Worm (Caenorhabditis elegans) whole organism, L2 larva: ENCODE results near the gene Y62F5A.10.
A peak's percentile ranks its signal among the peaks of the same experiment; 100 is the strongest.

Experiments
- Y55F3AM.14 ChIP-seq: fragments of 200-800 bp; sonication (Bioruptor generic); optimal IDR thresholded peaks from 2 replicates; lab custom pipeline; 2018; ENCODE audit warnings: mild to moderate bottlenecking, missing genetic modification characterization, missing compliant biosample characterization
- ama-1 ChIP-seq: fragments of 150-350 bp; optimal IDR thresholded peaks from 2 replicates; lab custom pipeline; 2018; ENCODE audit warnings: inconsistent platforms
- dmd-4 ChIP-seq: sonication (generic microtip); optimal IDR thresholded peaks from 2 replicates; lab custom pipeline; 2017; ENCODE audit warnings: missing biosample characterization, missing genetic modification characterization
- egl-27 ChIP-seq: sonication (generic microtip); optimal IDR thresholded peaks from 3 replicates; lab custom pipeline; 2017; ENCODE audit warnings: missing biosample characterization, missing genetic modification reagents, missing genetic modification characterization
- elt-3 ChIP-seq: sonication (generic microtip); optimal IDR thresholded peaks from 2 replicates; lab custom pipeline; 2017; ENCODE audit warnings: missing biosample characterization, missing genetic modification characterization
- fos-1 ChIP-seq: fragments of 150-350 bp; optimal IDR thresholded peaks from 2 replicates; lab custom pipeline; 2014; ENCODE audit warnings: missing biosample characterization, missing genetic modification characterization
- gmeb-1 ChIP-seq: fragments of 150-350 bp; optimal IDR thresholded peaks from 2 replicates; lab custom pipeline; 2014; ENCODE audit warnings: missing biosample characterization, missing genetic modification characterization
- lin-39 ChIP-seq: fragments of 150-350 bp; optimal IDR thresholded peaks from 2 replicates; lab custom pipeline; 2014; ENCODE audit warnings: missing biosample characterization, missing genetic modification reagents, missing genetic modification characterization
- lsy-2 ChIP-seq, 2 experiments: fragments of 150-350 bp in 1 of 2; sonication (generic microtip) in 1 of 2; optimal IDR thresholded peaks; 2 replicates each; lab custom pipeline; 2014 to 2017; ENCODE audit warnings: missing biosample characterization in 2 of 2, missing genetic modification characterization in 2 of 2
- mbf-1 ChIP-seq: sonication (generic microtip); optimal IDR thresholded peaks from 2 replicates; lab custom pipeline; 2017; ENCODE audit warnings: missing biosample characterization, missing genetic modification characterization
- sem-4 ChIP-seq: fragments of 150-350 bp; optimal IDR thresholded peaks from 2 replicates; lab custom pipeline; 2014; ENCODE audit warnings: missing biosample characterization, missing genetic modification reagents, missing genetic modification characterization
- sma-3 ChIP-seq: sonication (generic microtip); optimal IDR thresholded peaks from 2 replicates; lab custom pipeline; 2016; ENCODE audit warnings: missing genetic modification reagents, missing genetic modification characterization, missing compliant biosample characterization
- unc-39 ChIP-seq: fragments of 150-350 bp; optimal IDR thresholded peaks from 2 replicates; lab custom pipeline; 2014; ENCODE audit warnings: missing biosample characterization, missing genetic modification characterization
- ztf-11 ChIP-seq: sonication (generic microtip); optimal IDR thresholded peaks from 2 replicates; lab custom pipeline; 2017; ENCODE audit warnings: missing biosample characterization, missing genetic modification characterization

Y62F5A.10 gene

ce11 chrII:11566970-11567711, 45.7 kb downstream of the Y62F5A.10 start, which contains the start of gene F54D5.5 (continued):
- TF ChIP-seq dmd-4 (tag; lab: Kevin White, UChicago) (no peak), sma-3 (GFP tag; lab: Kevin White, UChicago) (no peak), ztf-11 (tag; lab: Kevin White, UChicago) (no peak), Y55F3AM.14 (GFP tag; lab: Kevin White, UChicago) (no peak), unc-39 (tag; lab: Kevin White, UChicago) (no peak), sem-4 (tag; lab: Kevin White, UChicago) (no peak), ama-1 (lab: Kevin White, UChicago) (no peak), egl-27 (tag; lab: Kevin White, UChicago) (no peak), lin-39 (tag; lab: Kevin White, UChicago) (peak; percentile 77), lsy-2 (tag; optimal IDR thresholded peaks at IDR 0.05; lab: Kevin White, UChicago) (no peak), elt-3 (tag; lab: Kevin White, UChicago) (no peak)

DNA sequence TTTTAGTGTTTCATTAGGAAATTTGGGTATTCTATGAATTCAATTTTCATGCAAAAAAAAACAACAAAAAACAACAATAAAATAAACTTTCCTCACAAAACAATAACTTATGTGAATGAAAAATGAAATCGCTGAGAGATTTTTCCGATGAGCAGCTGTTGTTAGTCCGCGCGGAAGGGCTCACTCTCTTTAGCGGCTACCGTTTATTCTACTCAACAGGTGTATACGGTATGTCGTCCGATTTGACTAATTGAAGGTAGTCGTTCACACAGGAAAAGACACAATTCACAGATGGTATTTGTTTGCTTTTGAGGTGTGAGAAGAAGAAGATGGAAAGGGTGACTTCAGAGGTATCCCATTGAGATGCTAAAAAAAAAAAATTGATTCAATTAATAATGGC, 47.3 kb downstream of the Y62F5A.10 start:
- TF ChIP-seq egl-27 (tag; lab: Kevin White, UChicago): no peak

DNA sequence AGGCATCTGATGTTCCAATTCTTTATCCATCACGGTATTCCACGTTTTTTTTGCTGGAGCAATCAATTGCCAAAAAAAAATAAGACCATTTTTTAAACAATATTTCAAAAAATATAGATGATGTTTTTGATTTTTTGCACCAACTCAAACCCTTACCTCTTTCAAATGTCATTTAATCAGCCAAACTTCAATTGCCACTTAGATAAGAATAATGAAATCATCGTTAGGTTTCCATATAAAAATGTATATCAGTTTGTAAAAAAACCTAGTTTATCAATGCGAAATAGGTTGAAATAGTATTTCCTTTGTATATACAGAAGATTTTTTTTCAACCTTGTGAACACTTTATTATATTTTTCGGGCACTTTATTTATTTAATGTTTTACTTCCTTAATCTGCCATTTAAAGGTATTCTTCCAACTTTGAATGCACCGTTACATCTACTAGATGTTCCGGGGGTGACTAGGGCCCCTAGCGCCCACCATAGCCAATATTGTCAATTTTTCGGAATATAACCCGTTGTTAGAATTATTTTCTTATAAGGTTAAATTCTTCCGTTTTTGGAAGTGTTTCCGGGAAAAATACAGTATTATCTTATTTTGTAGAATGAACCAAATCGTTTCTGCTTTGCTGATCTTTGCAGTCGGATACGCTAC, 47.9 kb downstream of the Y62F5A.10 start, which contains the start of the genes F54D5.23 and F54D5.4:
TSS of gene F54D5.23 (minus strand) at position 75 of the 656 bp plus-strand sequence.
TSS of gene F54D5.4 (plus strand) at position 606 of the 656 bp plus-strand sequence.
- TF ChIP-seq fos-1 (tag; lab: Kevin White, UChicago): peak; percentile 82
- TF ChIP-seq gmeb-1: no peak

DNA sequence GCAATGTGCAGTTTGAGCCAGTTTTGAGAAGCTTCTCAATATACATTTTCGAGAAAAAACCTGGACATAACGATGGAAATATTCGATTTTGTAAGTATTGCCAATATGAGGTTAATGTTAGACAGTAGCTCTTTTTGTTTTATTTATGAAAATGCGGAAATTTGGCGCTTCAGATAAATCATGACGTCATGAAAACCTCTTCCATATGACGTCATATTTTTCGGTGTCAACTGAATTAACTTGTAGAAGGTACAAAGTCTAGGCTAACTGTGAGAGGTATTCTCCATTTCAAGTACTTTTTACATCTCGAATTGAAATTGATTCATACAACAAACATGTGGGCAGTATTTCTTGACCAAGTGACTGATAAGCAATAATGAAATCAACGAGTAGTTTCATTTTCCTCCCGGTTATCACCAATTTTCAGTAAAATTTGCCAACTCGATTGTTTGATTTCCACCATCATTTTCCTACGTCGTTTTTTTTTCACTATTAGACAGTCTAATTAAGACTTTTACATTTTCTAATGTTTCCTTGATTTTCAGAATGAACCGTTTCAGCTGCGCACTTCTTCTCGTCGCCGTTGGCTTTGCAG, 50.0 kb downstream of the Y62F5A.10 start, which contains the start of gene F54D5.3:
TSS of gene F54D5.3 (plus strand) at position 546 of the 595 bp plus-strand sequence.
- no peak for TF ChIP-seq mbf-1
- TF ChIP-seq fos-1 (tag; lab: Kevin White, UChicago): peak; percentile 87
